Worm (Caenorhabditis elegans) whole organism, midembryonic: ENCODE measurements around the gene kcc-1.

Experiments
- cog-1 ChIP-seq: sonication (generic microtip); optimal IDR thresholded peaks from 2 replicates; lab custom pipeline; 2016; ENCODE audit warnings: missing genetic modification characterization, missing compliant biosample characterization
- flt-1 ChIP-seq: fragments of 200-800 bp; sonication (Bioruptor generic); IDR thresholded peaks from 2 replicates; pipeline ENCODE4 v1.3.6; 2022; ENCODE audit warnings: missing genetic modification characterization, missing compliant biosample characterization
- klf-2 ChIP-seq: fragments of 200-800 bp; sonication (Bioruptor generic); conservative IDR thresholded peaks from 2 replicates; pipeline ENCODE4 v1.3.6; 2022; ENCODE audit warnings: missing genetic modification reagents, missing genetic modification characterization, missing compliant biosample characterization
- med-1 ChIP-seq: sonication (generic microtip); optimal IDR thresholded peaks from 2 replicates; lab custom pipeline; 2017; ENCODE audit warnings: missing genetic modification characterization, mild to moderate bottlenecking, missing compliant biosample characterization, antibody characterized with exemption, missing genetic modification reagents; ENCODE audit not compliant: insufficient read depth
- tab-1 ChIP-seq: fragments of 200-800 bp; sonication (Bioruptor generic); IDR thresholded peaks from 2 replicates; pipeline ENCODE4 v1.3.6; 2022; ENCODE audit warnings: missing genetic modification characterization, missing compliant biosample characterization
- ztf-23 ChIP-seq: fragments of 200-800 bp; sonication (Bioruptor generic); IDR thresholded peaks from 2 replicates; pipeline ENCODE4 v1.3.6; 2022; ENCODE audit warnings: missing genetic modification reagents, missing genetic modification characterization, missing compliant biosample characterization

- no peak for TF ChIP-seq med-1
- no peak for TF ChIP-seq klf-2 (GFP tag; lab: Robert Waterston, UW)
- no peak for TF ChIP-seq tab-1 (GFP tag; lab: Robert Waterston, UW)
- TF ChIP-seq cog-1 = no peak
- no peak for TF ChIP-seq ztf-23 (GFP tag; lab: Robert Waterston, UW)
- TF ChIP-seq flt-1 = no peak
These were observed at the start of gene kcc-1 for ce11 chrIV:7205969-7206368.
